Worm (Caenorhabditis elegans) whole organism, L2 larva: ENCODE data around the gene sre-5.

Source experiments
- aly-2 ChIP-seq: fragments of 150-350 bp; optimal IDR thresholded peaks from 2 replicates; lab custom pipeline; 2014; ENCODE audit warnings: missing biosample characterization, missing genetic modification characterization
- ama-1 ChIP-seq: fragments of 150-350 bp; optimal IDR thresholded peaks from 2 replicates; lab custom pipeline; 2018; ENCODE audit warnings: inconsistent platforms
- blmp-1 ChIP-seq: sonication (generic microtip); optimal IDR thresholded peaks from 2 replicates; lab custom pipeline; 2017; ENCODE audit warnings: missing genetic modification characterization, mild to moderate bottlenecking, missing compliant biosample characterization, antibody characterized with exemption, moderate library complexity; ENCODE audit not compliant: insufficient read depth
- ceh-82 ChIP-seq: fragments of 150-350 bp; optimal IDR thresholded peaks from 2 replicates; lab custom pipeline; 2014; ENCODE audit warnings: missing biosample characterization, missing genetic modification characterization
- egl-27 ChIP-seq: sonication (generic microtip); optimal IDR thresholded peaks from 3 replicates; lab custom pipeline; 2017; ENCODE audit warnings: missing biosample characterization, missing genetic modification reagents, missing genetic modification characterization
- gmeb-1 ChIP-seq: fragments of 150-350 bp; optimal IDR thresholded peaks from 2 replicates; lab custom pipeline; 2014; ENCODE audit warnings: missing biosample characterization, missing genetic modification characterization
- nhr-12 ChIP-seq: fragments of 150-350 bp; optimal IDR thresholded peaks from 2 replicates; lab custom pipeline; 2014; ENCODE audit warnings: missing biosample characterization, missing genetic modification characterization
- sma-3 ChIP-seq: sonication (generic microtip); optimal IDR thresholded peaks from 2 replicates; lab custom pipeline; 2016; ENCODE audit warnings: missing genetic modification reagents, missing genetic modification characterization, missing compliant biosample characterization
- snpc-4 ChIP-seq: fragments of 150-350 bp; optimal IDR thresholded peaks from 2 replicates; lab custom pipeline; 2014; ENCODE audit warnings: missing biosample characterization, missing genetic modification characterization
- unc-39 ChIP-seq: fragments of 150-350 bp; optimal IDR thresholded peaks from 2 replicates; lab custom pipeline; 2014; ENCODE audit warnings: missing biosample characterization, missing genetic modification characterization
- zag-1 ChIP-seq: fragments of 150-350 bp; optimal IDR thresholded peaks from 2 replicates; lab custom pipeline; 2014; ENCODE audit warnings: missing biosample characterization, missing genetic modification characterization

- TF ChIP-seq sma-3 (no peak), blmp-1 (no peak), nhr-12 (tag; lab: Kevin White, UChicago) (no peak), ceh-82 (tag; lab: Kevin White, UChicago) (no peak), zag-1 (tag; lab: Kevin White, UChicago) (no peak), snpc-4 (tag; lab: Kevin White, UChicago) (no peak), aly-2 (tag; lab: Kevin White, UChicago) (no peak), unc-39 (no peak), egl-27 (no peak), gmeb-1 (tag; lab: Kevin White, UChicago) (no peak), ama-1 (lab: Kevin White, UChicago) (no peak)
These were observed 19.9 kb upstream of the sre-5 start for ce11 chrIV:3545060-3545459.
